Fruit fly (Drosophila melanogaster) whole organism, pupa: ENCODE measurements around the gene CG15773.
A peak's percentile ranks its signal among the peaks of the same experiment; 100 is the strongest.

ENCODE experiments used
- CG10348 ChIP-seq: fragments of 200-800 bp; sonication (Bioruptor generic); IDR thresholded peaks from 2 replicates; pipeline ENCODE4 v1.3.6; 2022; ENCODE audit warnings: missing biosample characterization, missing genetic modification characterization
- CG12605 ChIP-seq: fragments of 200-800 bp; sonication (Bioruptor generic); IDR thresholded peaks from 2 replicates; pipeline ENCODE4 v1.3.6; 2022; ENCODE audit warnings: missing biosample characterization, missing genetic modification characterization
- CG13204 ChIP-seq: fragments of 200-800 bp; sonication (Bioruptor generic); optimal IDR thresholded peaks from 2 replicates; lab custom pipeline; 2018; ENCODE audit warnings: missing biosample characterization, mild to moderate bottlenecking, missing genetic modification characterization, moderate library complexity
- CG14655 ChIP-seq: fragments of 200-800 bp; sonication (Bioruptor generic); optimal IDR thresholded peaks from 3 replicates; lab custom pipeline; 2017; ENCODE audit warnings: mild to moderate bottlenecking, missing biosample characterization, missing genetic modification reagents, missing genetic modification characterization
- CG15710 ChIP-seq: fragments of 200-800 bp; sonication (Bioruptor generic); optimal IDR thresholded peaks from 2 replicates; lab custom pipeline; 2018; ENCODE audit warnings: missing biosample characterization, mild to moderate bottlenecking, missing genetic modification characterization, moderate library complexity
- CG17806 ChIP-seq: fragments of 200-800 bp; sonication (Bioruptor generic); optimal IDR thresholded peaks from 2 replicates; lab custom pipeline; 2018; ENCODE audit warnings: missing biosample characterization, mild to moderate bottlenecking, missing genetic modification characterization, moderate library complexity
- CG32121 ChIP-seq: fragments of 200-800 bp; sonication (Bioruptor generic); IDR thresholded peaks from 2 replicates; pipeline ENCODE4 v1.3.6; 2022; ENCODE audit warnings: missing biosample characterization, missing genetic modification characterization
- CG34367 ChIP-seq: fragments of 200-800 bp; sonication (Bioruptor generic); optimal IDR thresholded peaks from 2 replicates; lab custom pipeline; 2018; ENCODE audit warnings: missing biosample characterization, mild to moderate bottlenecking, missing genetic modification characterization
- CG4496 ChIP-seq: fragments of 200-800 bp; sonication (Bioruptor generic); IDR thresholded peaks from 3 replicates; pipeline ENCODE4 v1.3.6; 2022; ENCODE audit warnings: missing biosample characterization, missing genetic modification characterization
- CG8159 ChIP-seq: fragments of 200-800 bp; sonication (Bioruptor generic); optimal IDR thresholded peaks from 3 replicates; lab custom pipeline; 2018; ENCODE audit warnings: missing biosample characterization, mild to moderate bottlenecking, missing genetic modification characterization, moderate library complexity
- CG8301 ChIP-seq: fragments of 200-800 bp; sonication (Bioruptor generic); optimal IDR thresholded peaks from 2 replicates; lab custom pipeline; 2018; ENCODE audit warnings: missing biosample characterization, mild to moderate bottlenecking, missing genetic modification characterization
- CG9948 ChIP-seq: fragments of 200-800 bp; sonication (Bioruptor generic); optimal IDR thresholded peaks from 2 replicates; lab custom pipeline; 2018; ENCODE audit warnings: missing biosample characterization, mild to moderate bottlenecking, missing genetic modification characterization, moderate library complexity
- D1 ChIP-seq: fragments of 200-800 bp; sonication (Bioruptor generic); optimal IDR thresholded peaks from 2 replicates; lab custom pipeline; 2018; ENCODE audit warnings: missing biosample characterization, mild to moderate bottlenecking, missing genetic modification characterization, moderate library complexity
- EcR ChIP-seq: fragments of 200-800 bp; sonication (Bioruptor generic); optimal IDR thresholded peaks from 3 replicates; lab custom pipeline; 2019; ENCODE audit warnings: missing biosample characterization, missing genetic modification characterization, mild to moderate bottlenecking, moderate library complexity, missing genetic modification reagents
- Ets98B ChIP-seq: fragments of 200-800 bp; sonication (Bioruptor generic); IDR thresholded peaks from 2 replicates; pipeline ENCODE4 v1.3.6; 2022; ENCODE audit warnings: missing biosample characterization, missing genetic modification characterization
- Pif1A ChIP-seq: fragments of 200-800 bp; sonication (Bioruptor generic); optimal IDR thresholded peaks from 3 replicates; lab custom pipeline; 2016; ENCODE audit warnings: missing biosample characterization, missing genetic modification characterization
- Pif1B ChIP-seq: fragments of 200-800 bp; sonication (Bioruptor generic); optimal IDR thresholded peaks from 3 replicates; lab custom pipeline; 2016; ENCODE audit warnings: missing biosample characterization, missing genetic modification characterization
- Snoo ChIP-seq: fragments of 200-800 bp; sonication (Bioruptor generic); optimal IDR thresholded peaks from 3 replicates; lab custom pipeline; 2017; ENCODE audit warnings: missing biosample characterization, mild to moderate bottlenecking, missing genetic modification characterization, inconsistent platforms
- fd96Ca ChIP-seq: fragments of 200-800 bp; sonication (Bioruptor generic); IDR thresholded peaks from 3 replicates; pipeline ENCODE4 v1.3.6; 2022; ENCODE audit warnings: missing biosample characterization, missing genetic modification characterization
- gl ChIP-seq: fragments of 200-800 bp; sonication (Bioruptor generic); optimal IDR thresholded peaks from 2 replicates; lab custom pipeline; 2018; ENCODE audit warnings: missing biosample characterization, mild to moderate bottlenecking, missing genetic modification characterization
- rn ChIP-seq: fragments of 200-800 bp; sonication (Bioruptor generic); IDR thresholded peaks from 2 replicates; pipeline ENCODE4 v1.3.6; 2022; ENCODE audit warnings: missing biosample characterization, missing genetic modification characterization

The CG15773 gene

dm6 chrX:5744277-5744846, 11.8 kb downstream of the CG15773 start:
- TF ChIP-seq Pif1A (GFP tag; lab: Kevin White, UChicago) (no peak), CG34367 (no peak), Snoo (tag; lab: Kevin White, UChicago) (no peak), CG13204 (GFP tag; lab: Kevin White, UChicago) (no peak)
- TF ChIP-seq, all 21 proteins: peak for 0

- TF ChIP-seq CG34367, result no peak
- TF ChIP-seq Pif1B (GFP tag; lab: Kevin White, UChicago), result peak; percentile 15
- TF ChIP-seq CG8301 (tag; lab: Kevin White, UChicago), result peak; percentile 20
- TF ChIP-seq fd96Ca (GFP tag; lab: Robert Waterston, UW), result peak; percentile 64; the same call in 2 of the 3 replicates
- no peak for TF ChIP-seq CG10348 (GFP tag; lab: Robert Waterston, UW)
- TF ChIP-seq Pif1A (GFP tag; lab: Kevin White, UChicago), result no peak
- TF ChIP-seq EcR, result peak; percentile 46
- peak; percentile 42; the same call in 1 of the 3 replicates for TF ChIP-seq CG4496
- TF ChIP-seq rn (GFP tag; lab: Robert Waterston, UW), result no peak
- peak; percentile 21 for TF ChIP-seq CG14655 (GFP tag; lab: Kevin White, UChicago)
- peak; percentile 37; the same call in 1 of the 2 replicates for TF ChIP-seq Ets98B (GFP tag; lab: Robert Waterston, UW)
- TF ChIP-seq CG32121, result 0 out of 2 replicates have a peak, but pooled peaks have one; percentile 13
Measured at dm6 chrX:5744992-5745732, 12.6 kb downstream of the CG15773 start.

- TF ChIP-seq CG8159 (tag; lab: Kevin White, UChicago) (peak; percentile 73), Ets98B (GFP tag; lab: Robert Waterston, UW) (peak; percentile 86), fd96Ca (GFP tag; lab: Robert Waterston, UW) (peak; percentile 87), CG13204 (GFP tag; lab: Kevin White, UChicago) (no peak), Snoo (tag; lab: Kevin White, UChicago) (peak; percentile 66), rn (GFP tag; lab: Robert Waterston, UW) (peak; percentile 75; the same call in 1 of the 2 replicates), CG14655 (GFP tag; lab: Kevin White, UChicago) (peak; percentile 76), CG17806 (tag; lab: Kevin White, UChicago) (peak; percentile 57), Pif1A (GFP tag; lab: Kevin White, UChicago) (peak; percentile 71), Pif1B (GFP tag; lab: Kevin White, UChicago) (peak; percentile 56), CG8301 (tag; lab: Kevin White, UChicago) (peak; percentile 75), D1 (no peak), EcR (no peak), CG10348 (GFP tag; lab: Robert Waterston, UW) (no peak; the same call in 1 of the 2 replicates), CG32121 (peak; percentile 72), CG34367 (peak; percentile 69), CG4496 (peak; percentile 92), CG9948 (tag; lab: Kevin White, UChicago) (peak; percentile 56), CG15710 (tag; lab: Kevin White, UChicago) (peak; percentile 69), CG12605 (GFP tag; lab: Robert Waterston, UW) (peak; percentile 86), gl (tag; lab: Kevin White, UChicago) (peak; percentile 50)
Measured at dm6 chrX:5745840-5746815, 13.6 kb downstream of the CG15773 start.

dm6 chrX:5746864-5747861, 14.6 kb downstream of the CG15773 start, which contains the start of the genes IntS6 and Rtel1:
TSS of gene IntS6 (minus strand) at chrX:5747254.
TSS of gene Rtel1 (plus strand) at chrX:5747747.
- TF ChIP-seq CG17806 (tag; lab: Kevin White, UChicago) (peak; percentile 86), Pif1B (GFP tag; lab: Kevin White, UChicago) (peak; percentile 85), CG15710 (tag; lab: Kevin White, UChicago) (peak; percentile 90), CG10348 (GFP tag; lab: Robert Waterston, UW) (peak; percentile 72), rn (GFP tag; lab: Robert Waterston, UW) (peak; percentile 76), D1 (no peak), CG34367 (peak; percentile 86), CG13204 (GFP tag; lab: Kevin White, UChicago) (peak; percentile 40), CG8301 (tag; lab: Kevin White, UChicago) (peak; percentile 87), CG12605 (GFP tag; lab: Robert Waterston, UW) (peak; percentile 76), gl (tag; lab: Kevin White, UChicago) (peak; percentile 77), Ets98B (GFP tag; lab: Robert Waterston, UW) (peak; percentile 84), CG8159 (tag; lab: Kevin White, UChicago) (peak; percentile 89), fd96Ca (GFP tag; lab: Robert Waterston, UW) (peak; percentile 89), CG9948 (tag; lab: Kevin White, UChicago) (peak; percentile 85), Pif1A (GFP tag; lab: Kevin White, UChicago) (peak; percentile 88), CG14655 (GFP tag; lab: Kevin White, UChicago) (peak; percentile 87), EcR (peak; percentile 45), CG32121 (peak; percentile 85), Snoo (tag; lab: Kevin White, UChicago) (peak; percentile 86), CG4496 (peak; percentile 90)
